Worm (Caenorhabditis elegans): ENCODE measurements around the gene F56D6.19.

F56D6.19 gene

DNA sequence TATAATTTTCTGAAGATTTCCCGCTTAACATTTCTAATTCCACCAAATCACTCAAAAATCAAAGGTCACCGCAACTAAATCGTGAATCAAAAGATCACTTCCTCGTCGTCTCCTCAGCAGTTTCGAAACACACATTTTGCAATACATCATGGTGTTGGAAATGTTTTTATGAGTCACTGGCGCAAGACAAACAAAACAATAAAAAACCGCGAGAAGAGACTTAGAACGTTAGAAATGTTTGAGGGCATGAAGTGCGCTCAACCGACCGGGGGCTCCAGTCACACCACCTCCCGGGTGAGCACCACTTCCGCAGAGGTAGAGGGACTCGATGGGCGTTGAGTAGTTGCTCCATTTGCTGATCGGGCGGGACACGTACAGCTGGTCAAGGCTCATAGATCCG, 39.3 kb upstream of the F56D6.19 start (continued):
- no peak for TF ChIP-seq ZK546.5 (tag; optimal IDR thresholded peaks at IDR 0.05)
- no peak for TF ChIP-seq F37D6.2 (tag; optimal IDR thresholded peaks at IDR 0.05)
- TF ChIP-seq fos-1 (tag; optimal IDR thresholded peaks at IDR 0.05) = no peak
- no peak for TF ChIP-seq ZK337.2 (GFP tag; IDR thresholded peaks at IDR 0.05)
- TF ChIP-seq saeg-2 (GFP tag; IDR thresholded peaks at IDR 0.05) = no peak
- no peak for TF ChIP-seq nhr-102 (tag; optimal IDR thresholded peaks at IDR 0.05)
- peak; percentile 57 for TF ChIP-seq mes-2 (tag; optimal IDR thresholded peaks at IDR 0.05; ENCODE audit: poor library complexity, severe bottlenecking)

DNA sequence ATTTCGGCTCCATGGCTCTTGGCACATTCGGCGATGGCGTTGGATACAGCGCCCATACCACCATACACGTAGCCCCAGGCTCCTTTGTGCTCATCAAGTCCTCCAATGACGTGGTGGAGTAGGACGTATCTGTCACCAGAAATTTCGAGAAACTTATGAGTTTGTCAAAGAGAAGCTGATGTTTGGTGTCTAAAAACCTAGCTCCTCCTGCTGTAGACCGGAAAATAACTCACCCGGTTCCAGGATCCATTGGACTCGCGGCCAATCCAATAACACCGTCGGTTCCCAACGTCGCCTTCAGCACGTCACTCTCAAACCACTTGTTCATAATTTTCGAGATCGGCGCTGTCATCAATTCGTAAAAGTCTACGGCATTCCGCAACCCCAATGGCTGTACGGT, 37.6 kb upstream of the F56D6.19 start:
- TF ChIP-seq pha-4 (GFP tag; IDR thresholded peaks at IDR 0.05) (no peak), pha-4 (tag; optimal IDR thresholded peaks at IDR 0.05) (no peak), nhr-76 (tag; optimal IDR thresholded peaks at IDR 0.05) (no peak), hif-1 (tag; optimal IDR thresholded peaks at IDR 0.05) (no peak), unc-62 (GFP tag; optimal IDR thresholded peaks at IDR 0.05 in 1 of 2) (peak in 1 of 2 experiments; percentile 67), unc-62 (tag; optimal IDR thresholded peaks at IDR 0.05) (no peak), aha-1 (tag) (peak; percentile 91), snpc-1.2 (GFP tag; IDR thresholded peaks at IDR 0.05) (no peak), zip-2 (tag; optimal IDR thresholded peaks at IDR 0.05) (no peak)

DNA sequence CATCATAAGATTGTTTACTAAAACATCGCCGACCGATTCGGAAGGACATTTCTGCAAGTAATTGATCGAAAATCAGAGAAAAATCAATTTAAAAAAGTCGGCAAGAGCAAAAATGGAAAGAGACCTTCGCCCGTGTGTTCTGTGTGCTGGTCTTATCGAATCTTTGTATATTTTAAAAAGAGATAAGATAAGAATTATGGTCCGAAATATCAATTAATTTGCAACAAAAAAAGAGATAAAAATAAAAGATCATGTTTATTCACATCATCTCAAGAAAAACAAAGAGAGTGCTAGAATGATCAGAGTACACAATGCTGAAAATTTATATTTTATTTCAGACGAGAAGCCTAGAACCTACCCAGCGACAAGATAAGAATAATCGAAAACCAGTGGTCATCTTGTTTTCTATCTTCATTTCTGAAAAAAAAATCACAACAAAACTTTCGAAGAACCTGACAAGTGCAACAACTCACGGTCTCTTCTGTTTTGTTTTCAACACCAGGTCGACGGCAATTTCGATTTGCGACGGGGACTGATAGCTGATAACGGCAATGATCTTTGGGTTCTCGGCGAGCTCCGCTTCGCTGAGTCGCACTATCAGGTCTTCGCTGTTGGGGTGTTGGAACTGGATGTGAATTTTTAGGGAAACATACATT, 36.2 kb upstream of the F56D6.19 start, which contains the start of gene F37C4.6:
Gene F37C4.6, minus strand, starts transcription at position 51 of the 656 bp plus-strand sequence.
- TF ChIP-seq skn-1 (tag; optimal IDR thresholded peaks at IDR 0.05) (no peak), daf-16 (GFP tag; optimal IDR thresholded peaks at IDR 0.05) (no peak), daf-16 (tag; optimal IDR thresholded peaks at IDR 0.05) (peak; percentile 85), dmd-6 (GFP tag; IDR thresholded peaks at IDR 0.05) (peak; percentile 14; the same call in 1 of the 2 replicates), set-16 (GFP tag; IDR thresholded peaks at IDR 0.05) (no peak), egl-43 (GFP tag; IDR thresholded peaks at IDR 0.05) (no peak), hlh-11 (tag; optimal IDR thresholded peaks at IDR 0.05) (peak; percentile 49), nhr-77 (tag; optimal IDR thresholded peaks at IDR 0.05) (no peak), zip-11 (GFP tag; IDR thresholded peaks at IDR 0.05) (no peak), ztf-7 (tag; optimal IDR thresholded peaks at IDR 0.05) (no peak), pqm-1 (tag; optimal IDR thresholded peaks at IDR 0.05) (peak; percentile 18), nhr-28 (tag; optimal IDR thresholded peaks at IDR 0.05) (peak; percentile 9), fkh-10 (GFP tag; optimal IDR thresholded peaks at IDR 0.05) (no peak), cey-2 (tag; optimal IDR thresholded peaks at IDR 0.05; ENCODE audit: borderline replicate concordance, insufficient read depth) (no peak)

DNA sequence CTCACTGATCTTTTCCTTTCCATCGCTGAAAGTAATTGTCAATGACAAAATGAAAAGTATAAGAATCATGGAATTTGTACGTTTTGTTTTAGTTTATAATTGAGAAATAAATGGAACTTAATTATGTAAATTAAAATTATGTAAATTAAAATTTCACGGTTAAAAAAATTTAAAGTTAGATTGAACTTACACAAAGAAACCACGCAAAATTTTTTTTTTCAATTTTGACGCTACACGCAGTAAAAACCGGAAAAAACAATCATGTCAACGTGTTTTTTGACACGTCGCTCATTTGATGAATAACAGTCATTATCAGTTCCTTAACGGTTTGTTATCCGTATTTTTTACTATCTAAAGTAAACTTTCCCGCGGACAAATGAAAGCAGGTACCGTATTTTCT, 33.4 kb upstream of the F56D6.19 start, which contains the start of the genes F37C4.8 and oac-23:
Gene F37C4.8, minus strand, starts transcription at position 101 of the 400 bp plus-strand sequence.
Gene oac-23, plus strand, starts transcription at position 323 of the 400 bp plus-strand sequence.
- TF ChIP-seq aha-1 (tag) (peak; percentile 32), zfp-2 (tag; optimal IDR thresholded peaks at IDR 0.05) (no peak)

DNA sequence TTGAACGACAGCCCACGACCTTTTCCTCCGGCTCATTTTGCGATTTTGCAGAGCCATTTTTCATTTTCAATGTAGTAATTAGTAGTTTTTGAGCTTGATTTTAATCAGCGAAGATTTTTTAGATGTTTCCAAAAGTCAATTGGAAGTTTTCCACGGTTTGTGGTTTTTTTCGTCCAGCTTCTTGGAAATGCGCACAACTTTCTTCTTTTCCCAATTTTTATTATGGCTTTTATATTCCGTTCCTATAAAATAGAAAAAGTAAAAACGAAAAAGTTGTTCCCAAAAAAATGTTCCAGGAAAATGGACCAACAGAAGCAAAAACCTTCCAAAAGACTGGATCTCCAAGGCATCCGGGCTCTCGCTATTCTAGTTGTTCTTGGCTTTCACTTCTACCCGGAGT, 29.2 kb upstream of the F56D6.19 start, which contains the start of gene oac-22:
Gene oac-22, plus strand, starts transcription at position 301 of the 400 bp plus-strand sequence.
- TF ChIP-seq gei-8 (GFP tag; optimal IDR thresholded peaks at IDR 0.05) (no peak), arid-1 (GFP tag; conservative IDR thresholded peaks at IDR 0.05) (no peak), php-3 (GFP tag; IDR thresholded peaks at IDR 0.05) (no peak), Y75B8A.6 (GFP tag; IDR thresholded peaks at IDR 0.05) (no peak), ctbp-1 (GFP tag; IDR thresholded peaks at IDR 0.05) (no peak), nhr-48 (tag; optimal IDR thresholded peaks at IDR 0.05) (no peak)

Measured in whole organism, L4 larva.